Fruit fly (Drosophila melanogaster) whole organism, embryonic: ENCODE data around the gene CG1896.

Experiments
- Asciz ChIP-seq: fragments of 200-800 bp; sonication (Bioruptor generic); optimal IDR thresholded peaks from 2 replicates; lab custom pipeline; 2017; ENCODE audit warnings: missing biosample characterization, mild to moderate bottlenecking, missing genetic modification characterization, missing genetic modification reagents
- C15 ChIP-seq: fragments of 200-800 bp; sonication (Bioruptor generic); IDR thresholded peaks from 3 replicates; pipeline ENCODE4 v1.3.6; 2022; ENCODE audit warnings: missing biosample characterization, missing genetic modification characterization
- CG10431 ChIP-seq: fragments of 200-800 bp; sonication (Bioruptor generic); optimal IDR thresholded peaks from 3 replicates; lab custom pipeline; 2018; ENCODE audit warnings: missing biosample characterization, mild to moderate bottlenecking, missing genetic modification characterization
- CG12104 ChIP-seq: fragments of 200-800 bp; sonication (Bioruptor generic); optimal IDR thresholded peaks from 3 replicates; lab custom pipeline; 2016; ENCODE audit warnings: missing biosample characterization, missing genetic modification characterization
- CG12155 ChIP-seq: fragments of 200-800 bp; sonication (Bioruptor generic); optimal IDR thresholded peaks from 3 replicates; lab custom pipeline; 2016; ENCODE audit warnings: missing biosample characterization, missing genetic modification characterization
- CG12236 ChIP-seq: fragments of 200-800 bp; sonication (Bioruptor generic); optimal IDR thresholded peaks from 2 replicates; lab custom pipeline; 2016; ENCODE audit warnings: missing biosample characterization, missing genetic modification characterization
- CG13424 ChIP-seq: fragments of 200-800 bp; sonication (Bioruptor generic); optimal IDR thresholded peaks from 2 replicates; lab custom pipeline; 2019; ENCODE audit warnings: missing biosample characterization, mild to moderate bottlenecking, missing genetic modification characterization, moderate library complexity
- CG14050 ChIP-seq: fragments of 200-800 bp; sonication (Bioruptor generic); IDR thresholded peaks from 3 replicates; pipeline ENCODE4 v1.3.6; 2022; ENCODE audit warnings: missing biosample characterization, missing genetic modification characterization
- CG15073 ChIP-seq: fragments of 200-800 bp; sonication (Bioruptor generic); optimal IDR thresholded peaks from 2 replicates; lab custom pipeline; 2016; ENCODE audit warnings: missing biosample characterization, missing genetic modification characterization
- CG15479 ChIP-seq: fragments of 200-800 bp; sonication (Bioruptor generic); optimal IDR thresholded peaks from 3 replicates; lab custom pipeline; 2019; ENCODE audit warnings: missing biosample characterization, mild to moderate bottlenecking, missing genetic modification characterization, moderate library complexity
- CG1603 ChIP-seq: fragments of 200-800 bp; sonication (Bioruptor generic); optimal IDR thresholded peaks from 2 replicates; lab custom pipeline; 2019; ENCODE audit warnings: missing biosample characterization, mild to moderate bottlenecking, missing genetic modification characterization, moderate library complexity
- CG16813 ChIP-seq: fragments of 200-800 bp; sonication (Bioruptor generic); IDR thresholded peaks from 3 replicates; pipeline ENCODE4 v1.3.6; 2022; ENCODE audit warnings: missing biosample characterization, missing genetic modification characterization; ENCODE audit not compliant: partially characterized antibody
- CG17328 ChIP-seq: fragments of 200-800 bp; sonication (Bioruptor generic); IDR thresholded peaks from 2 replicates; pipeline ENCODE4 v1.3.6; 2022; ENCODE audit warnings: missing biosample characterization, missing genetic modification characterization
- CG17385 ChIP-seq: fragments of 200-800 bp; sonication (Bioruptor generic); optimal IDR thresholded peaks from 3 replicates; lab custom pipeline; 2018; ENCODE audit warnings: missing biosample characterization, mild to moderate bottlenecking, missing genetic modification characterization
- CG1792 ChIP-seq: fragments of 200-800 bp; sonication (Bioruptor generic); optimal IDR thresholded peaks from 2 replicates; lab custom pipeline; 2016; ENCODE audit warnings: missing biosample characterization, missing genetic modification characterization
- CG18011 ChIP-seq: fragments of 200-800 bp; sonication (Bioruptor generic); optimal IDR thresholded peaks from 2 replicates; lab custom pipeline; 2017; ENCODE audit warnings: missing biosample characterization, missing genetic modification characterization, mild to moderate bottlenecking, moderate library complexity, missing genotype
- CG2202 ChIP-seq: fragments of 200-800 bp; sonication (Bioruptor generic); optimal IDR thresholded peaks from 2 replicates; lab custom pipeline; 2018; ENCODE audit warnings: missing biosample characterization, mild to moderate bottlenecking, missing genetic modification characterization
- CG33213 ChIP-seq: fragments of 200-800 bp; sonication (Bioruptor generic); optimal IDR thresholded peaks from 3 replicates; lab custom pipeline; 2016; ENCODE audit warnings: missing biosample characterization, missing genetic modification characterization
- CG3407 ChIP-seq: fragments of 200-800 bp; sonication (Bioruptor generic); optimal IDR thresholded peaks from 2 replicates; lab custom pipeline; 2018; ENCODE audit warnings: missing biosample characterization, mild to moderate bottlenecking, missing genetic modification characterization
- CG4707 ChIP-seq: fragments of 200-800 bp; sonication (Bioruptor generic); optimal IDR thresholded peaks from 2 replicates; lab custom pipeline; 2018; ENCODE audit warnings: missing biosample characterization, mild to moderate bottlenecking, missing genetic modification characterization, moderate library complexity
- CG6654 ChIP-seq: fragments of 200-800 bp; sonication (Bioruptor generic); optimal IDR thresholded peaks from 2 replicates; lab custom pipeline; 2017; ENCODE audit warnings: missing biosample characterization, mild to moderate bottlenecking, missing genetic modification characterization
- CG6813 ChIP-seq: fragments of 200-800 bp; sonication (Bioruptor generic); optimal IDR thresholded peaks from 2 replicates; lab custom pipeline; 2017; ENCODE audit warnings: missing biosample characterization, missing genetic modification characterization, mild to moderate bottlenecking, moderate library complexity, missing genetic modification reagents
- CG7963 ChIP-seq: fragments of 200-800 bp; sonication (Bioruptor generic); IDR thresholded peaks from 3 replicates; pipeline ENCODE4 v1.3.6; 2022; ENCODE audit warnings: missing biosample characterization, missing genetic modification characterization; ENCODE audit not compliant: partially characterized antibody
- CG7987 ChIP-seq: fragments of 200-800 bp; sonication (Bioruptor generic); optimal IDR thresholded peaks from 2 replicates; lab custom pipeline; 2018; ENCODE audit warnings: missing biosample characterization, mild to moderate bottlenecking, missing genetic modification characterization, moderate library complexity
- CG8359 ChIP-seq: fragments of 200-800 bp; sonication (Bioruptor generic); optimal IDR thresholded peaks from 2 replicates; lab custom pipeline; 2017; ENCODE audit warnings: missing biosample characterization, mild to moderate bottlenecking, missing genetic modification characterization, borderline replicate concordance
- CG8924 ChIP-seq: fragments of 200-800 bp; optimal IDR thresholded peaks from 3 replicates; lab custom pipeline; 2019; ENCODE audit warnings: missing biosample characterization, mild to moderate bottlenecking, missing genetic modification characterization, moderate library complexity
- CG9215 ChIP-seq: fragments of 200-800 bp; sonication (Bioruptor generic); IDR thresholded peaks from 2 replicates; pipeline ENCODE4 v1.3.6; 2022; ENCODE audit warnings: missing biosample characterization, missing genetic modification characterization
- CkIIα-i1 ChIP-seq: fragments of 200-800 bp; sonication (Bioruptor generic); IDR thresholded peaks from 2 replicates; pipeline ENCODE4 v1.3.6; 2022; ENCODE audit warnings: missing biosample characterization, missing genetic modification characterization
- Dref ChIP-seq: fragments of 200-800 bp; sonication (Bioruptor generic); IDR thresholded peaks from 2 replicates; pipeline ENCODE4 v1.3.6; 2022; ENCODE audit warnings: missing biosample characterization, missing genetic modification characterization
- HLH3B ChIP-seq: fragments of 200-800 bp; sonication (Bioruptor generic); IDR thresholded peaks from 2 replicates; pipeline ENCODE4 v1.3.6; 2022; ENCODE audit warnings: missing biosample characterization, missing genetic modification characterization
- Pdp1 ChIP-seq, 2 experiments: fragments of 200-800 bp; sonication (Bioruptor generic); optimal IDR thresholded peaks; 3 replicates each; lab custom pipeline; 2016; ENCODE audit warnings: missing biosample characterization in 2 of 2, missing genetic modification characterization in 2 of 2, mild to moderate bottlenecking in 1 of 2, moderate library complexity in 1 of 2
- Sin3A ChIP-seq: fragments of >200 bp; optimal IDR thresholded peaks from 2 replicates; lab custom pipeline; 2018
- Xrp1 ChIP-seq: fragments of 200-800 bp; sonication (Bioruptor generic); IDR thresholded peaks from 2 replicates; pipeline ENCODE4 v1.3.6; 2022; ENCODE audit warnings: missing biosample characterization, missing genetic modification characterization
- aop ChIP-seq: fragments of 200-800 bp; sonication (Bioruptor generic); IDR thresholded peaks from 2 replicates; pipeline ENCODE4 v1.3.6; 2022; ENCODE audit warnings: missing biosample characterization, missing genetic modification characterization
- caup ChIP-seq: fragments of 200-800 bp; sonication (Bioruptor generic); optimal IDR thresholded peaks from 3 replicates; lab custom pipeline; 2017; ENCODE audit warnings: missing biosample characterization, mild to moderate bottlenecking, missing genetic modification characterization, moderate library complexity; ENCODE audit not compliant: severe bottlenecking
- dm ChIP-seq: fragments of 200-800 bp; sonication (Bioruptor generic); optimal IDR thresholded peaks from 3 replicates; lab custom pipeline; 2016; ENCODE audit warnings: missing biosample characterization, missing genetic modification characterization
- fru ChIP-seq: fragments of >200 bp; optimal IDR thresholded peaks from 2 replicates; lab custom pipeline; 2017
- hkb ChIP-seq, 2 experiments: fragments of 200-800 bp in 1 of 2; fragments of >200 bp in 1 of 2; sonication (Bioruptor generic) in 1 of 2; IDR thresholded peaks in 1 of 2; optimal IDR thresholded peaks in 1 of 2; 2 replicates each; pipeline versions ENCODE4 v1.3.6 to Lab custom; 2017 to 2022; ENCODE audit warnings: missing biosample characterization in 1 of 2, missing genetic modification characterization in 1 of 2
- lab ChIP-seq: fragments of 200-800 bp; sonication (Bioruptor generic); optimal IDR thresholded peaks from 3 replicates; lab custom pipeline; 2017; ENCODE audit warnings: missing biosample characterization, missing genetic modification characterization, mild to moderate bottlenecking, moderate library complexity, missing genetic modification reagents
- odd ChIP-seq: fragments of 200-800 bp; sonication (Bioruptor generic); optimal IDR thresholded peaks from 2 replicates; lab custom pipeline; 2017; ENCODE audit warnings: missing biosample characterization, mild to moderate bottlenecking, missing genetic modification characterization
- pfk ChIP-seq: fragments of 200-800 bp; sonication (Bioruptor generic); optimal IDR thresholded peaks from 2 replicates; lab custom pipeline; 2018; ENCODE audit warnings: missing biosample characterization, mild to moderate bottlenecking, missing genetic modification characterization, moderate library complexity
- pho ChIP-seq: fragments of 200-800 bp; sonication (Bioruptor generic); optimal IDR thresholded peaks from 2 replicates; lab custom pipeline; 2016; ENCODE audit warnings: missing biosample characterization, missing genetic modification characterization
- repo ChIP-seq: fragments of 200-800 bp; sonication (Bioruptor generic); optimal IDR thresholded peaks from 2 replicates; lab custom pipeline; 2016; ENCODE audit warnings: missing biosample characterization, missing genetic modification characterization
- schlank ChIP-seq: fragments of 200-800 bp; sonication (Bioruptor generic); optimal IDR thresholded peaks from 2 replicates; lab custom pipeline; 2018; ENCODE audit warnings: missing biosample characterization, mild to moderate bottlenecking, missing genetic modification characterization
- so ChIP-seq: fragments of 200-800 bp; sonication (Bioruptor generic); IDR thresholded peaks from 3 replicates; pipeline ENCODE4 v1.3.6; 2022; ENCODE audit warnings: missing biosample characterization, missing genetic modification characterization
- stc ChIP-seq: fragments of 200-800 bp; sonication (Bioruptor generic); IDR thresholded peaks from 2 replicates; pipeline ENCODE4 v1.3.6; 2022; ENCODE audit warnings: missing biosample characterization, missing genetic modification characterization
- sug ChIP-seq: fragments of 200-800 bp; optimal IDR thresholded peaks from 2 replicates; lab custom pipeline; 2019; ENCODE audit warnings: missing biosample characterization, mild to moderate bottlenecking, missing genetic modification characterization, moderate library complexity
- unpg ChIP-seq: fragments of 200-800 bp; sonication (Bioruptor generic); optimal IDR thresholded peaks from 3 replicates; lab custom pipeline; 2018; ENCODE audit warnings: missing biosample characterization, mild to moderate bottlenecking, missing genetic modification characterization, moderate library complexity
- vnd ChIP-seq: fragments of 200-800 bp; sonication (Bioruptor generic); IDR thresholded peaks from 3 replicates; pipeline ENCODE4 v1.3.6; 2022; ENCODE audit warnings: missing biosample characterization, missing genetic modification characterization; ENCODE audit not compliant: partially characterized antibody
- wdn ChIP-seq: fragments of 200-800 bp; sonication (Bioruptor generic); IDR thresholded peaks from 2 replicates; pipeline ENCODE4 v1.3.6; 2022; ENCODE audit warnings: missing biosample characterization, missing genetic modification characterization

The CG1896 gene

dm6 chr3R:31758587-31759167, 14.6 kb downstream of the CG1896 start, which contains the start of gene CG2187 (continued):
- TF ChIP-seq CG9215 (GFP tag; lab: Robert Waterston, UW): no peak
- peak; percentile 25 for TF ChIP-seq CG13424
- 0 out of 2 replicates have a peak, but pooled peaks have one; percentile 17 for TF ChIP-seq stc (GFP tag; lab: Robert Waterston, UW)
- peak; percentile 7 for TF ChIP-seq CG17385 (GFP tag; lab: Kevin White, UChicago)
- no peak for TF ChIP-seq CG7963
- no peak for TF ChIP-seq Sin3A
- TF ChIP-seq lab: peak; percentile 60
- peak; percentile 21 for TF ChIP-seq Asciz (GFP tag; lab: Kevin White, UChicago)
- TF ChIP-seq CG1603 (tag; lab: Kevin White, UChicago): peak; percentile 18
- no peak for TF ChIP-seq aop (GFP tag; lab: Robert Waterston, UW)
- no peak for TF ChIP-seq CkIIα-i1
- no peak for TF ChIP-seq hkb (optimal IDR thresholded peaks at IDR 0.05; lab: Kevin White, UChicago)
- peak; percentile 13; the same call in 1 of the 2 replicates for TF ChIP-seq hkb (GFP tag; IDR thresholded peaks at IDR 0.05; lab: Robert Waterston, UW)
- TF ChIP-seq CG12155 (GFP tag; lab: Kevin White, UChicago): no peak
- peak; percentile 18 for TF ChIP-seq CG7987 (GFP tag; lab: Kevin White, UChicago)
- 0 out of 2 replicates have a peak, but pooled peaks have one; percentile 30 for TF ChIP-seq Xrp1 (GFP tag; lab: Robert Waterston, UW)
- TF ChIP-seq CG18011 (GFP tag; lab: Kevin White, UChicago): no peak
- TF ChIP-seq pho (GFP tag; lab: Kevin White, UChicago): no peak
- TF ChIP-seq CG33213 (GFP tag; lab: Kevin White, UChicago): no peak
- peak; percentile 20; the same call in 1 of the 2 replicates for TF ChIP-seq CG17328 (GFP tag; lab: Robert Waterston, UW)
- TF ChIP-seq dm: no peak
- TF ChIP-seq CG6813 (GFP tag; lab: Kevin White, UChicago): peak; percentile 39
- TF ChIP-seq unpg (GFP tag; lab: Kevin White, UChicago): peak; percentile 16
- peak; percentile 3 for TF ChIP-seq CG4707 (GFP tag; lab: Kevin White, UChicago)
- TF ChIP-seq odd (GFP tag; lab: Kevin White, UChicago): peak; percentile 14
- peak; percentile 37 for TF ChIP-seq schlank (tag; lab: Kevin White, UChicago)
- TF ChIP-seq CG8359: no peak
- peak in 1 of 2 experiments; percentile 35 for TF ChIP-seq Pdp1 (GFP tag; optimal IDR thresholded peaks at IDR 0.05; lab: Kevin White, UChicago)
- TF ChIP-seq sug (tag; lab: Kevin White, UChicago): peak; percentile 32
- peak; percentile 6 for TF ChIP-seq CG8924 (tag; lab: Kevin White, UChicago)
- peak; percentile 12 for TF ChIP-seq CG12104 (GFP tag; lab: Kevin White, UChicago)
- peak; percentile 22; the same call in 1 of the 2 replicates for TF ChIP-seq HLH3B
- TF ChIP-seq repo (GFP tag; lab: Kevin White, UChicago): no peak
- TF ChIP-seq CG10431 (GFP tag; lab: Kevin White, UChicago): peak; percentile 25
- TF ChIP-seq CG3407 (GFP tag; lab: Kevin White, UChicago): peak; percentile 0
- TF ChIP-seq CG14050 (GFP tag; lab: Robert Waterston, UW): no peak

- TF ChIP-seq caup (GFP tag; lab: Kevin White, UChicago) (no peak), wdn (GFP tag; lab: Robert Waterston, UW) (no peak), CG6654 (no peak), C15 (GFP tag; lab: Robert Waterston, UW) (no peak), Pdp1 (GFP tag; optimal IDR thresholded peaks at IDR 0.05; lab: Kevin White, UChicago) (peak in 1 of 2 experiments; percentile 80), CG15479 (peak; percentile 10), CG2202 (tag; lab: Kevin White, UChicago) (no peak), pfk (no peak), fru (lab: Kevin White, UChicago) (no peak), CG16813 (no peak), so (GFP tag; lab: Robert Waterston, UW) (no peak), Dref (GFP tag; lab: Robert Waterston, UW) (no peak), CG12236 (GFP tag; lab: Kevin White, UChicago) (no peak), CG1792 (GFP tag; lab: Kevin White, UChicago) (no peak), vnd (GFP tag; lab: Robert Waterston, UW) (0 out of 3 replicates have a peak, but pooled peaks have one; percentile 16), CG15073 (GFP tag; lab: Kevin White, UChicago) (no peak)
These were observed 17.5 kb downstream of the CG1896 start, which contains the start of gene Smvt for dm6 chr3R:31761529-31762009. TSS of gene Smvt (minus strand) at chr3R:31761579.
